Fruit fly (Drosophila melanogaster): Measurements from ENCODE around the gene CG8997.

The CG8997 gene

dm6 chr2L:13884063-13884656, 39.0 kb upstream of the CG8997 start:
- TF ChIP-seq MBD-R2 (GFP tag; IDR thresholded peaks at IDR 0.05) = no peak
- TF ChIP-seq sd (tag; optimal IDR thresholded peaks at IDR 0.05) = peak; percentile 61
- TF ChIP-seq CG13894 (tag; optimal IDR thresholded peaks at IDR 0.05) = peak; percentile 70
- 0 out of 4 replicates have a peak, but pooled peaks have one; percentile 74 for TF ChIP-seq chinmo (GFP tag; IDR thresholded peaks at IDR 0.05; ENCODE audit: partially characterized antibody)
- no peak for TF ChIP-seq CG30403 (GFP tag; optimal IDR thresholded peaks at IDR 0.05)
- peak; percentile 19 for TF ChIP-seq CG2678 (tag; optimal IDR thresholded peaks at IDR 0.05)
- TF ChIP-seq Deaf1 (tag; optimal IDR thresholded peaks at IDR 0.05) = no peak
- peak in 1 of 2 experiments; percentile 56 for TF ChIP-seq Pdp1 (GFP tag; optimal IDR thresholded peaks at IDR 0.05)

- peak; percentile 22 for TF ChIP-seq lilli (GFP tag; optimal IDR thresholded peaks at IDR 0.05)
- TF ChIP-seq B-H2 (GFP tag; optimal IDR thresholded peaks at IDR 0.05) = peak; percentile 54
- TF ChIP-seq gro (GFP tag; optimal IDR thresholded peaks at IDR 0.05) = peak; percentile 55
- peak; percentile 48 for TF ChIP-seq BtbVII (GFP tag; optimal IDR thresholded peaks at IDR 0.05)
- TF ChIP-seq dmrt11E (tag; optimal IDR thresholded peaks at IDR 0.05) = no peak
- peak; percentile 10 for TF ChIP-seq CG6765 (GFP tag; optimal IDR thresholded peaks at IDR 0.05)
- no peak for TF ChIP-seq CG2889 (GFP tag; IDR thresholded peaks at IDR 0.05)
- no peak for TF ChIP-seq Nf-YA (GFP tag; IDR thresholded peaks at IDR 0.05)
- TF ChIP-seq mam (GFP tag; optimal IDR thresholded peaks at IDR 0.05) = peak; percentile 35
- no peak for TF ChIP-seq CG9215 (GFP tag; IDR thresholded peaks at IDR 0.05)
- peak; percentile 8 for TF ChIP-seq CG13624 (GFP tag; optimal IDR thresholded peaks at IDR 0.05)
- TF ChIP-seq schlank (tag; optimal IDR thresholded peaks at IDR 0.05) = peak; percentile 44
- peak; percentile 82 for TF ChIP-seq Med (GFP tag)
- peak; percentile 42 for TF ChIP-seq disco-r (GFP tag; optimal IDR thresholded peaks at IDR 0.05)
- peak; percentile 55 for TF ChIP-seq sens (GFP tag)
- TF ChIP-seq chinmo (GFP tag; IDR thresholded peaks at IDR 0.05; ENCODE audit: partially characterized antibody) = 0 out of 4 replicates have a peak, but pooled peaks have one; percentile 24
- peak; percentile 61 for TF ChIP-seq Meics (GFP tag; optimal IDR thresholded peaks at IDR 0.05)
- peak; percentile 50 for TF ChIP-seq CG12769 (tag; optimal IDR thresholded peaks at IDR 0.05)
- TF ChIP-seq Hsf (GFP tag; optimal IDR thresholded peaks at IDR 0.05) = no peak
- TF ChIP-seq tll (GFP tag; optimal IDR thresholded peaks at IDR 0.05) = no peak
- 0 out of 2 replicates have a peak, but pooled peaks have one; percentile 34 for TF ChIP-seq CG9932 (GFP tag; IDR thresholded peaks at IDR 0.05)
- peak; percentile 39 for TF ChIP-seq pho (GFP tag; optimal IDR thresholded peaks at IDR 0.05)
- TF ChIP-seq Adf1 (GFP tag; IDR thresholded peaks at IDR 0.05) = peak; percentile 7; the same call in 1 of the 2 replicates
- peak; percentile 9 for TF ChIP-seq CG1233 (GFP tag; optimal IDR thresholded peaks at IDR 0.05)
- TF ChIP-seq Dad (GFP tag; optimal IDR thresholded peaks at IDR 0.05) = no peak
- no peak for TF ChIP-seq CG12155 (GFP tag; optimal IDR thresholded peaks at IDR 0.05)
- peak; percentile 34; the same call in 1 of the 2 replicates for TF ChIP-seq Rfx (GFP tag; IDR thresholded peaks at IDR 0.05)
- no peak for TF ChIP-seq CG14667 (GFP tag; IDR thresholded peaks at IDR 0.05)
- TF ChIP-seq Dbx (GFP tag; IDR thresholded peaks at IDR 0.05) = peak; percentile 23; the same call in 1 of the 3 replicates
- peak; percentile 8 for TF ChIP-seq bcd (GFP tag; optimal IDR thresholded peaks at IDR 0.05)
- peak; percentile 24 for TF ChIP-seq CG7786 (GFP tag; optimal IDR thresholded peaks at IDR 0.05)
- TF ChIP-seq CG4854 (GFP tag; optimal IDR thresholded peaks at IDR 0.05) = no peak
- peak; percentile 0 for TF ChIP-seq mirr (GFP tag; optimal IDR thresholded peaks at IDR 0.05)
- TF ChIP-seq Dek (tag; optimal IDR thresholded peaks at IDR 0.05) = peak; percentile 28
- TF ChIP-seq Stat92E (GFP tag; optimal IDR thresholded peaks at IDR 0.05) = no peak
- no peak; the same call in 1 of the 2 replicates for TF ChIP-seq CG14014 (GFP tag; IDR thresholded peaks at IDR 0.05)
- peak; percentile 38 for TF ChIP-seq CHES-1-like (GFP tag; optimal IDR thresholded peaks at IDR 0.05)
- TF ChIP-seq Hr3 (GFP tag; optimal IDR thresholded peaks at IDR 0.05) = no peak
- no peak for TF ChIP-seq sima (GFP tag; optimal IDR thresholded peaks at IDR 0.05)
- TF ChIP-seq Ptx1 (GFP tag; IDR thresholded peaks at IDR 0.05) = no peak
- TF ChIP-seq CG12659 (GFP tag; optimal IDR thresholded peaks at IDR 0.05) = peak; percentile 21
These were observed 36.8 kb upstream of the CG8997 start for dm6 chr2L:13881939-13882338.
